Worm (Caenorhabditis elegans): ENCODE results near the gene Y82E9BR.6.

DNA sequence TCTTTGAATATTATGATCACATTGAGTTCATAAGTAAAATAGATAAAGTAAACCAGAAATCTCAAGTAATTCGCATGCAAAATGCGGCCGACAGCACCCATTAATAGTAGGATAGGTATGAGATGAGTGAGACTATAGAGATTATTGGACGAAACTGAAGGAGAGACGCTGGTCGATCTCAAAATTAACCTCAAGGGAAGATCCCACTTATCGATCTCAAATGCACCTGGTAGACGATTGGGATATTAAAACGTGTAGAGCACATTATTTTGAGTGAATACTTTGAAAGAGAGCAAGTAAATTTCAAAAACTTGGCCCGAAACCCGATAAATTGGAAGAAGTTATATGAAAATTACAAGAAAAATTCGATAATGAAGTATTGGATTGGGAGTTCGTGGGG lies 35.3 kb upstream of the Y82E9BR.6 start, which contains the start of gene Y82E9BL.6:
- no peak for TF ChIP-seq T22C8.4 (GFP tag; IDR thresholded peaks at IDR 0.05)
- no peak for TF ChIP-seq tab-1 (GFP tag; IDR thresholded peaks at IDR 0.05)
- TF ChIP-seq med-1 (GFP tag; optimal IDR thresholded peaks at IDR 0.05; ENCODE audit: insufficient read depth): no peak
- no peak for TF ChIP-seq flt-1 (GFP tag; IDR thresholded peaks at IDR 0.05)
- no peak for TF ChIP-seq ref-1 (GFP tag; conservative IDR thresholded peaks at IDR 0.05)
- no peak for TF ChIP-seq cog-1 (tag; optimal IDR thresholded peaks at IDR 0.05)
- TF ChIP-seq ztf-23 (GFP tag; IDR thresholded peaks at IDR 0.05): no peak
- TF ChIP-seq klf-2 (GFP tag; conservative IDR thresholded peaks at IDR 0.05): no peak
- TF ChIP-seq ztf-29 (GFP tag; IDR thresholded peaks at IDR 0.05): no peak

Data from whole organism, midembryonic.